Fruit fly (Drosophila melanogaster) whole organism, prepupa: Measurements from ENCODE around the gene osk.
A peak's percentile ranks its signal among the peaks of the same experiment; 100 is the strongest.

Source experiments
- CG11762 ChIP-seq: fragments of 200-800 bp; sonication (Bioruptor generic); optimal IDR thresholded peaks from 3 replicates; lab custom pipeline; 2016; ENCODE audit warnings: missing biosample characterization, missing genetic modification characterization; ENCODE audit not compliant: insufficient read depth
- CG32006 ChIP-seq: fragments of 200-800 bp; sonication (Bioruptor generic); optimal IDR thresholded peaks from 3 replicates; lab custom pipeline; 2017; ENCODE audit warnings: missing biosample characterization, mild to moderate bottlenecking, missing genetic modification characterization
- CG6854 ChIP-seq: fragments of 200-800 bp; sonication (Bioruptor generic); optimal IDR thresholded peaks from 2 replicates; lab custom pipeline; 2017; ENCODE audit warnings: missing biosample characterization, mild to moderate bottlenecking, missing genetic modification characterization
- CG7368 ChIP-seq: fragments of 200-800 bp; sonication (Bioruptor generic); optimal IDR thresholded peaks from 3 replicates; lab custom pipeline; 2016; ENCODE audit warnings: missing biosample characterization, missing genetic modification characterization
- CG9139 ChIP-seq: fragments of 200-800 bp; sonication (Bioruptor generic); optimal IDR thresholded peaks from 3 replicates; lab custom pipeline; 2017; ENCODE audit warnings: missing biosample characterization, mild to moderate bottlenecking, missing genetic modification characterization
- Ets21C ChIP-seq: fragments of 200-800 bp; sonication (Bioruptor generic); optimal IDR thresholded peaks from 3 replicates; lab custom pipeline; 2016; ENCODE audit warnings: missing biosample characterization, missing genetic modification characterization
- acj6 ChIP-seq: fragments of 200-800 bp; sonication (Bioruptor generic); optimal IDR thresholded peaks from 3 replicates; lab custom pipeline; 2016; ENCODE audit warnings: missing biosample characterization, missing genetic modification characterization
- dsx ChIP-seq: fragments of 200-800 bp; optimal IDR thresholded peaks from 3 replicates; lab custom pipeline; 2019; ENCODE audit warnings: missing biosample characterization, mild to moderate bottlenecking, missing genetic modification characterization, moderate library complexity; ENCODE audit not compliant: poor library complexity, severe bottlenecking
- net ChIP-seq: fragments of 200-800 bp; sonication (Bioruptor generic); optimal IDR thresholded peaks from 3 replicates; lab custom pipeline; 2016; ENCODE audit warnings: missing biosample characterization, missing genetic modification characterization
- salr ChIP-seq, 2 experiments: fragments of 200-800 bp; sonication (Bioruptor generic); optimal IDR thresholded peaks; 3 replicates each; lab custom pipeline; 2016 to 2018; ENCODE audit warnings: missing biosample characterization in 2 of 2, missing genetic modification characterization in 2 of 2, mild to moderate bottlenecking in 1 of 2

dm6 chr3R:8927817-8928625 is 6.9 kb upstream of the osk start:
- TF ChIP-seq CG11762 (GFP tag; lab: Kevin White, UChicago) = peak; percentile 68
- TF ChIP-seq CG7368 = peak; percentile 64
- peak; percentile 30 for TF ChIP-seq CG6854 (GFP tag; lab: Kevin White, UChicago)
- TF ChIP-seq salr (GFP tag; optimal IDR thresholded peaks at IDR 0.05; lab: Kevin White, UChicago) = peak; percentile 74 to 79
- TF ChIP-seq acj6 (GFP tag; lab: Kevin White, UChicago) = peak; percentile 86
- TF ChIP-seq net (GFP tag; lab: Kevin White, UChicago) = peak; percentile 68
- TF ChIP-seq CG32006 (GFP tag; lab: Kevin White, UChicago) = peak; percentile 92
- TF ChIP-seq Ets21C (GFP tag; lab: Kevin White, UChicago) = peak; percentile 81
- peak; percentile 66 for TF ChIP-seq CG9139
- peak; percentile 65 for TF ChIP-seq dsx (GFP tag; lab: Kevin White, UChicago)
